Worm (Caenorhabditis elegans): ENCODE data around the gene C34F11.1.

Gene C34F11.1

DNA sequence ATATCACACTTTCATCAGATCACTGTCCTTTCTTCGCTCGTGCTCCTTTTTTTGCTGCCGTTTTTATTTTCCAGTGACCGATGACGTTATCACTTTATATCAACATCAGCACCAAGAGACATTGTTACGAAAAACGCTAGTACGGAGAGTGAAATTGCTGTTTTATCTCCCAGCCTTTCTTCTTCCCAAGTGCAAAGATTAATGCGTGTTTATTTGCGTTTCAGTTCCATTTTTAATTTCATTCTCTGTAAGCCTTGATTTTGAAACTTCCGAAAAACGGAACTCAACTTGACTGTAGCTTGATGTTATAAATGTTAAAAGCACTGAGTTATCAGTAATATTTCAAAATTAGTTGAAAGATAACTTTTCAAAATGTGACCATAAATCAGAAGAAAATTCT is 25.9 kb upstream of the C34F11.1 start:
- TF ChIP-seq snpc-4 (tag; optimal IDR thresholded peaks at IDR 0.05) (no peak), drap-1 (GFP tag; optimal IDR thresholded peaks at IDR 0.05) (no peak), cnd-1 (tag; optimal IDR thresholded peaks at IDR 0.05) (no peak), nhr-12 (tag; optimal IDR thresholded peaks at IDR 0.05) (no peak), elt-3 (tag; optimal IDR thresholded peaks at IDR 0.05) (no peak), nhr-2 (tag; optimal IDR thresholded peaks at IDR 0.05) (no peak), lin-32 (GFP tag; optimal IDR thresholded peaks at IDR 0.05) (no peak), M03D4.4 (tag; optimal IDR thresholded peaks at IDR 0.05) (no peak), ceh-43 (GFP tag; optimal IDR thresholded peaks at IDR 0.05) (no peak), ham-2 (GFP tag; optimal IDR thresholded peaks at IDR 0.05) (no peak), pha-4 (tag; optimal IDR thresholded peaks at IDR 0.05) (no peak), sptf-1 (tag; optimal IDR thresholded peaks at IDR 0.05) (no peak), zip-8 (tag; optimal IDR thresholded peaks at IDR 0.05) (no peak), ceh-39 (tag; optimal IDR thresholded peaks at IDR 0.05) (no peak)

DNA sequence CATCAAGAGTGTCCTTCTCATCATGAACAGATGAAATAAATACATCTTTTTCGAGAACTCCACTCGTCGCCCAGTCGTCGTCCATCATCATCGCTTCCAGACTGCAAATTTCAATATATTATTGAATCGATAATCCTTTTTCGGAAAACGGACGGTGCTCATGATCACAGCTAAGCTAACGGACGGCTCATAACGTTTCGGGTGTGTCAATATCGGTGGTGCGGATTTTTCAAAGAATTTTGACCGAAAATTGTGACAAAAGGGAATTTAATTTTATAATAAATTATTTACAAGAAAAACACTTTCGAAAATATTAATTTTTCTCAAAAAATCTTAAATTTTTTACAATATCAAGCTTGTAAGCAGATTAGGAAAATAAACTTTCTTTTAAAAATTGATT is 25.3 kb upstream of the C34F11.1 start, which contains the start of gene crh-2:
TSS of gene crh-2 (minus strand) at position 101 of the 400 bp plus-strand sequence.
- TF ChIP-seq sptf-1 (tag; optimal IDR thresholded peaks at IDR 0.05) (no peak), blmp-1 (tag; optimal IDR thresholded peaks at IDR 0.05) (no peak), ceh-39 (tag; optimal IDR thresholded peaks at IDR 0.05) (no peak), snpc-4 (tag; optimal IDR thresholded peaks at IDR 0.05) (no peak), flh-1 (GFP tag; optimal IDR thresholded peaks at IDR 0.05) (no peak), ceh-43 (GFP tag; optimal IDR thresholded peaks at IDR 0.05) (no peak), elt-1 (tag; optimal IDR thresholded peaks at IDR 0.05; ENCODE audit: borderline replicate concordance, insufficient read depth) (no peak), drap-1 (GFP tag; optimal IDR thresholded peaks at IDR 0.05) (no peak), nhr-2 (tag; optimal IDR thresholded peaks at IDR 0.05) (no peak), ceh-83 (GFP tag; optimal IDR thresholded peaks at IDR 0.05) (no peak), mls-2 (tag; optimal IDR thresholded peaks at IDR 0.05) (no peak), zip-8 (tag; optimal IDR thresholded peaks at IDR 0.05) (no peak), unc-62 (GFP tag; optimal IDR thresholded peaks at IDR 0.05) (no peak), mab-5 (tag; optimal IDR thresholded peaks at IDR 0.05) (no peak), unc-120 (tag; optimal IDR thresholded peaks at IDR 0.05; ENCODE audit: poor library complexity, severe bottlenecking) (no peak), unc-39 (tag; optimal IDR thresholded peaks at IDR 0.05) (no peak), bed-3 (GFP tag; optimal IDR thresholded peaks at IDR 0.05) (no peak), elt-3 (tag; optimal IDR thresholded peaks at IDR 0.05) (no peak)

DNA sequence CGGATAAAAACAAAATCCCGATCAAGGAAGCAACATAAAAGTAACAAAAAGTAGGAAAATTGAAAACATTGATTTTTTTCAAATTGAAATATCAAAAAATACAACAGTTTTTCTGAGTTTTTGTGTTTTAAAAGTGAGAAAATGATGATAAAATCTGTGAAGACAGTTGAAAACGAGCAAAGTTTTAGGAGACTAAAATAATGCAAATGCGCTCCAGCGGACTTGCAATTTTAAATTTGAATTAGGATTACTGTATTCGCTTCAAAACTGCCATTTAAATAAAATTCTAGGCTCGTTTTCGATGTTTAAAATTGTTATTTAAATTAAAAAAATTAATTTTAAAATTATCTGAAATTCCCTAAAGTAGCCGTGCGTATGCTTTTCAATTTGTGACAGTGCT is 24.8 kb upstream of the C34F11.1 start:
- no peak for TF ChIP-seq nhr-28 (tag; optimal IDR thresholded peaks at IDR 0.05)
- TF ChIP-seq ces-1 (GFP tag; optimal IDR thresholded peaks at IDR 0.05) = no peak
- TF ChIP-seq nhr-237 (tag; optimal IDR thresholded peaks at IDR 0.05) = no peak
- TF ChIP-seq lin-32 (GFP tag; optimal IDR thresholded peaks at IDR 0.05) = no peak
- no peak for TF ChIP-seq elt-3 (tag; optimal IDR thresholded peaks at IDR 0.05)

- TF ChIP-seq unc-39 (tag; optimal IDR thresholded peaks at IDR 0.05) (no peak), sptf-1 (tag; optimal IDR thresholded peaks at IDR 0.05) (no peak), lin-13 (tag; optimal IDR thresholded peaks at IDR 0.05) (no peak), sem-2 (GFP tag; optimal IDR thresholded peaks at IDR 0.05) (no peak), snpc-4 (tag; optimal IDR thresholded peaks at IDR 0.05) (no peak), flh-1 (GFP tag; optimal IDR thresholded peaks at IDR 0.05) (no peak), nhr-28 (tag; optimal IDR thresholded peaks at IDR 0.05) (no peak), lin-32 (GFP tag; optimal IDR thresholded peaks at IDR 0.05) (no peak), unc-120 (tag; optimal IDR thresholded peaks at IDR 0.05; ENCODE audit: poor library complexity, severe bottlenecking) (no peak), ces-1 (GFP tag; optimal IDR thresholded peaks at IDR 0.05) (no peak), M03D4.4 (tag; optimal IDR thresholded peaks at IDR 0.05) (no peak), mab-5 (tag; optimal IDR thresholded peaks at IDR 0.05) (no peak), cnd-1 (tag; optimal IDR thresholded peaks at IDR 0.05) (no peak), elt-1 (tag; optimal IDR thresholded peaks at IDR 0.05; ENCODE audit: borderline replicate concordance, insufficient read depth) (no peak), zip-8 (tag; optimal IDR thresholded peaks at IDR 0.05) (no peak), lsy-2 (tag; optimal IDR thresholded peaks at IDR 0.05) (no peak), ceh-39 (tag; optimal IDR thresholded peaks at IDR 0.05) (no peak), tbx-8 (GFP tag; optimal IDR thresholded peaks at IDR 0.05) (no peak), ceh-43 (GFP tag; optimal IDR thresholded peaks at IDR 0.05) (no peak), elt-3 (tag; optimal IDR thresholded peaks at IDR 0.05) (no peak)
Observed at ce11 chrII:5191766-5192165, 21.0 kb upstream of the C34F11.1 start.

DNA sequence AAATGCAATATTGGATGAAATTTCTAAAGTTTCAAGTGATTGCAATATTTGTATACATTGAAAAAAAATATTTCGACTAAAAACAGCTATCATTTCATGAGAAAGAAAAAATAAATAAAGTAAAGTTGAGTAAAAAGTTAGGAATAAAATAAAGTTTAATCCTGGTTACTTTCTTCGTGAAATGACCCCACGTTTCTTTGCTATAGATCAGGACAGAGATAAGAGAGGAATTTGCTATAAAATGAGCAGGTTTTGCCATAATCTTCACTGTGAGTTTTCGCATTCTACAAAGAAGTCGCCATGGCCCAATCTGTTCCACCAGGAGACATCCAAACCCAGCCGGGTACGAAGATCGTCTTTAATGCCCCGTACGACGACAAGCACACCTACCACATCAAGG is 18.7 kb upstream of the C34F11.1 start, which contains the start of gene msp-49:
TSS of gene msp-49 (plus strand) at position 301 of the 400 bp plus-strand sequence.
- TF ChIP-seq lin-32 (GFP tag; optimal IDR thresholded peaks at IDR 0.05) = no peak
- TF ChIP-seq snpc-4 (tag; optimal IDR thresholded peaks at IDR 0.05) = no peak
